Fruit fly (Drosophila melanogaster) whole organism, prepupa: Measurements from ENCODE around the gene CG6770.

Experiments
- Blimp-1 ChIP-seq: fragments of 200-800 bp; sonication (Bioruptor generic); optimal IDR thresholded peaks from 3 replicates; lab custom pipeline; 2017; ENCODE audit warnings: missing biosample characterization, missing genetic modification characterization, mild to moderate bottlenecking, moderate library complexity, missing genetic modification reagents
- topi ChIP-seq: fragments of 200-800 bp; sonication (Bioruptor generic); optimal IDR thresholded peaks from 3 replicates; lab custom pipeline; 2016; ENCODE audit warnings: missing biosample characterization, missing genetic modification characterization

DNA sequence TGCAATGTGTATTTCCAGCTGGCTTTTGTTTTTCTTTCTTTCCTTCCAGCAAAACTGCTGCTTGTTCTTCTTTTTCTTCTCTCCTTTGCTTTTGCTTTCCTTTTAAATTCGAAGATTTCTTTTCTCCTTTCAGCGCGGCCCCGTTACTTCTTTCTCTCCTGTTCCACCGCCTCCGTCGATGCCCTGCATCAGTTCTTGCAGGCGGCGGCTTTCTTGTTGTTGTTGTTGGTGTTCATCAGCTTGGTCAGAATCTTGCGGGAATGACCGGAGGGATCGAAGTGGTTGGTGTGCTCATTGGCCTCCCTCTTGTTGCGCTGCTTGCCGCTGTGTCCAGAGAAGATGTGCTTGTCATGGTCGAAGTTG, 359 bp downstream of the CG6770 start:
- no peak for TF ChIP-seq Blimp-1 (GFP tag; lab: Kevin White, UChicago)
- TF ChIP-seq topi, result no peak
